Fruit fly (Drosophila melanogaster): ENCODE data around the gene CG45690.

DNA sequence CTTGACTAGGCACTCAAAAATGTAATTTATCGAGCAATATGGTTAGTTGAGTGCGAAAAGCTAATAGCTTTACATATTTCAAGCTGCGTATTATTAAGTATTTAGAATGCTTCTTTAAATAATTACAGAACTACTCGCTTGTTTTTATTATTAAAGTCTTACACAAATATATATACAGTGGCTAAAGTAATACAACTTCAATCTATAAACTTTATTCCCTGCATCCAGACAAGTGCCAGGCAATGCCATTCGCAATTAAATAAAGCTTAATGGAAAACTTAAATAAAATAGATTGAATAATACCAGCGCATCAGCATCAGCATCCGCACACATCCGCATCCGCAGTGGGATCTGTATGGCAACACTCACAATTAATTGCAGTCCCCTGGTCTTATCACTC lies 48.2 kb downstream of the CG45690 start:
- TF ChIP-seq Hr38 (GFP tag; optimal IDR thresholded peaks at IDR 0.05) (no peak), svp (GFP tag) (peak; percentile 63), Hr39 (GFP tag; optimal IDR thresholded peaks at IDR 0.05) (no peak), Ets21C (GFP tag; optimal IDR thresholded peaks at IDR 0.05) (no peak), Blimp-1 (GFP tag; optimal IDR thresholded peaks at IDR 0.05) (no peak), Eip78C (GFP tag) (no peak), CG9139 (GFP tag; optimal IDR thresholded peaks at IDR 0.05) (no peak), CG32006 (GFP tag; optimal IDR thresholded peaks at IDR 0.05) (no peak), spab (GFP tag; optimal IDR thresholded peaks at IDR 0.05) (no peak), Lpt (GFP tag; optimal IDR thresholded peaks at IDR 0.05) (no peak)
